Fruit fly (Drosophila melanogaster) whole organism, prepupa: Measurements from ENCODE around the gene CecA1.

ENCODE experiments used
- Blimp-1 ChIP-seq: fragments of 200-800 bp; sonication (Bioruptor generic); optimal IDR thresholded peaks from 3 replicates; lab custom pipeline; 2017; ENCODE audit warnings: missing biosample characterization, missing genetic modification characterization, mild to moderate bottlenecking, moderate library complexity, missing genetic modification reagents
- CG10631 ChIP-seq: fragments of 200-800 bp; sonication (Bioruptor generic); optimal IDR thresholded peaks from 2 replicates; lab custom pipeline; 2016; ENCODE audit warnings: missing biosample characterization, missing genetic modification characterization
- CG10669 ChIP-seq: fragments of 200-800 bp; sonication (Bioruptor generic); optimal IDR thresholded peaks from 3 replicates; lab custom pipeline; 2018; ENCODE audit warnings: missing biosample characterization, mild to moderate bottlenecking, missing genetic modification characterization, moderate library complexity
- CG11294 ChIP-seq: fragments of 200-800 bp; sonication (Bioruptor generic); IDR thresholded peaks from 2 replicates; pipeline ENCODE4 v1.3.6; 2022; ENCODE audit warnings: missing biosample characterization, missing genetic modification characterization
- CG11762 ChIP-seq: fragments of 200-800 bp; sonication (Bioruptor generic); optimal IDR thresholded peaks from 3 replicates; lab custom pipeline; 2016; ENCODE audit warnings: missing biosample characterization, missing genetic modification characterization; ENCODE audit not compliant: insufficient read depth
- CG11902 ChIP-seq: fragments of 200-800 bp; sonication (Bioruptor generic); optimal IDR thresholded peaks from 3 replicates; lab custom pipeline; 2016; ENCODE audit warnings: missing biosample characterization, missing genetic modification characterization
- CG15336 ChIP-seq: fragments of 200-800 bp; sonication (Bioruptor generic); IDR thresholded peaks from 2 replicates; pipeline ENCODE4 v1.3.6; 2022; ENCODE audit warnings: missing biosample characterization, missing genetic modification characterization
- CG1621 ChIP-seq: fragments of 200-800 bp; sonication (Bioruptor generic); optimal IDR thresholded peaks from 3 replicates; lab custom pipeline; 2018; ENCODE audit warnings: missing biosample characterization, mild to moderate bottlenecking, missing genetic modification characterization
- CG16779 ChIP-seq: fragments of 200-800 bp; sonication (Bioruptor generic); optimal IDR thresholded peaks from 3 replicates; lab custom pipeline; 2017; ENCODE audit warnings: missing biosample characterization, mild to moderate bottlenecking, missing genetic modification characterization
- CG3032 ChIP-seq: fragments of 200-800 bp; optimal IDR thresholded peaks from 2 replicates; lab custom pipeline; 2019; ENCODE audit warnings: missing biosample characterization, mild to moderate bottlenecking, missing genetic modification characterization, moderate library complexity
- CG32006 ChIP-seq: fragments of 200-800 bp; sonication (Bioruptor generic); optimal IDR thresholded peaks from 3 replicates; lab custom pipeline; 2017; ENCODE audit warnings: missing biosample characterization, mild to moderate bottlenecking, missing genetic modification characterization
- CG34406 ChIP-seq: fragments of 200-800 bp; sonication (Bioruptor generic); optimal IDR thresholded peaks from 3 replicates; lab custom pipeline; 2016; ENCODE audit warnings: missing biosample characterization, missing genetic modification characterization
- CG3919 ChIP-seq: fragments of 200-800 bp; sonication (Bioruptor generic); optimal IDR thresholded peaks from 3 replicates; lab custom pipeline; 2016; ENCODE audit warnings: missing biosample characterization, missing genetic modification characterization
- CG4318 ChIP-seq: fragments of 200-800 bp; sonication (Bioruptor generic); optimal IDR thresholded peaks from 3 replicates; lab custom pipeline; 2017; ENCODE audit warnings: missing biosample characterization, mild to moderate bottlenecking, missing genetic modification characterization
- CG6163 ChIP-seq: fragments of 200-800 bp; sonication (Bioruptor generic); IDR thresholded peaks from 3 replicates; pipeline ENCODE4 v1.3.6; 2022; ENCODE audit warnings: missing biosample characterization, missing genetic modification characterization
- CG6792 ChIP-seq: fragments of 200-800 bp; sonication (Bioruptor generic); optimal IDR thresholded peaks from 3 replicates; lab custom pipeline; 2016; ENCODE audit warnings: missing biosample characterization, missing genetic modification characterization
- CG6808 ChIP-seq: fragments of 200-800 bp; sonication (Bioruptor generic); optimal IDR thresholded peaks from 3 replicates; lab custom pipeline; 2017; ENCODE audit warnings: missing biosample characterization, missing genetic modification characterization, mild to moderate bottlenecking, moderate library complexity, missing genetic modification reagents
- CG8119 ChIP-seq: fragments of 200-800 bp; sonication (Bioruptor generic); IDR thresholded peaks from 3 replicates; pipeline ENCODE4 v1.3.6; 2022; ENCODE audit warnings: missing biosample characterization, missing genetic modification characterization
- CG8319 ChIP-seq: fragments of 200-800 bp; sonication (Bioruptor generic); optimal IDR thresholded peaks from 3 replicates; lab custom pipeline; 2016; ENCODE audit warnings: missing biosample characterization, missing genetic modification characterization
- CG8632 ChIP-seq: fragments of 200-800 bp; sonication (Bioruptor generic); optimal IDR thresholded peaks from 3 replicates; lab custom pipeline; 2016; ENCODE audit warnings: missing biosample characterization, missing genetic modification characterization
- CG9139 ChIP-seq: fragments of 200-800 bp; sonication (Bioruptor generic); optimal IDR thresholded peaks from 3 replicates; lab custom pipeline; 2017; ENCODE audit warnings: missing biosample characterization, mild to moderate bottlenecking, missing genetic modification characterization
- Eip78C ChIP-seq: fragments of 200-800 bp; sonication (Bioruptor generic); peaks from one replicate; lab custom pipeline; 2016; ENCODE audit warnings: missing biosample characterization, missing genetic modification characterization
- Eip93F ChIP-seq: fragments of 200-800 bp; sonication (Bioruptor generic); optimal IDR thresholded peaks from 2 replicates; lab custom pipeline; 2016; ENCODE audit warnings: missing biosample characterization, mild to moderate bottlenecking, missing genetic modification characterization
- Ets21C ChIP-seq: fragments of 200-800 bp; sonication (Bioruptor generic); optimal IDR thresholded peaks from 3 replicates; lab custom pipeline; 2016; ENCODE audit warnings: missing biosample characterization, missing genetic modification characterization
- Gug ChIP-seq: fragments of 200-800 bp; sonication (Bioruptor generic); IDR thresholded peaks from 2 replicates; pipeline ENCODE4 v1.3.6; 2022; ENCODE audit warnings: missing biosample characterization, missing genetic modification characterization
- Hr38 ChIP-seq: sonication (Bioruptor generic); optimal IDR thresholded peaks from 2 replicates; lab custom pipeline; 2016; ENCODE audit warnings: missing biosample characterization, missing genetic modification characterization
- Hr39 ChIP-seq: fragments of 200-800 bp; sonication (Bioruptor generic); optimal IDR thresholded peaks from 2 replicates; lab custom pipeline; 2016; ENCODE audit warnings: missing biosample characterization, missing genetic modification characterization
- Lpt ChIP-seq: fragments of 200-800 bp; sonication (Bioruptor generic); optimal IDR thresholded peaks from 3 replicates; lab custom pipeline; 2016; ENCODE audit warnings: missing biosample characterization, missing genetic modification characterization
- Met ChIP-seq: fragments of 200-800 bp; sonication (Bioruptor generic); optimal IDR thresholded peaks from 3 replicates; lab custom pipeline; 2016; ENCODE audit warnings: missing biosample characterization, missing genetic modification characterization
- OdsH ChIP-seq: fragments of 200-800 bp; sonication (Bioruptor generic); optimal IDR thresholded peaks from 3 replicates; lab custom pipeline; 2016; ENCODE audit warnings: missing biosample characterization, missing genetic modification characterization
- Sox102F ChIP-seq: fragments of 200-800 bp; sonication (Bioruptor generic); optimal IDR thresholded peaks from 2 replicates; lab custom pipeline; 2016; ENCODE audit warnings: missing biosample characterization, mild to moderate bottlenecking, missing genetic modification characterization
- Sox14 ChIP-seq: fragments of 200-800 bp; sonication (Bioruptor generic); optimal IDR thresholded peaks from 3 replicates; lab custom pipeline; 2016; ENCODE audit warnings: missing biosample characterization, missing genetic modification characterization
- Sox15 ChIP-seq: fragments of 200-800 bp; sonication (Bioruptor generic); optimal IDR thresholded peaks from 3 replicates; lab custom pipeline; 2016; ENCODE audit warnings: missing biosample characterization, missing genetic modification characterization
- cyc ChIP-seq: fragments of 200-800 bp; sonication (Bioruptor generic); optimal IDR thresholded peaks from 3 replicates; lab custom pipeline; 2016; ENCODE audit warnings: missing biosample characterization, missing genetic modification characterization
- dac ChIP-seq: fragments of 200-800 bp; sonication (Bioruptor generic); optimal IDR thresholded peaks from 2 replicates; lab custom pipeline; 2017; ENCODE audit warnings: missing biosample characterization, mild to moderate bottlenecking, missing genetic modification characterization
- eg ChIP-seq: fragments of 200-800 bp; sonication (Bioruptor generic); IDR thresholded peaks from 3 replicates; pipeline ENCODE4 v1.3.6; 2022; ENCODE audit warnings: missing biosample characterization, missing genetic modification characterization
- esn ChIP-seq: fragments of 200-800 bp; sonication (Bioruptor generic); optimal IDR thresholded peaks from 2 replicates; lab custom pipeline; 2016; ENCODE audit warnings: missing biosample characterization, mild to moderate bottlenecking, missing genetic modification characterization, moderate library complexity
- fd59A ChIP-seq: fragments of 200-800 bp; sonication (Bioruptor generic); optimal IDR thresholded peaks from 2 replicates; lab custom pipeline; 2017; ENCODE audit warnings: missing biosample characterization, mild to moderate bottlenecking, missing genetic modification characterization, missing genetic modification reagents
- fd85E ChIP-seq: fragments of 200-800 bp; sonication (Bioruptor generic); optimal IDR thresholded peaks from 3 replicates; lab custom pipeline; 2016; ENCODE audit warnings: missing biosample characterization, missing genetic modification characterization
- lz ChIP-seq: fragments of 200-800 bp; sonication (Bioruptor generic); optimal IDR thresholded peaks from 3 replicates; lab custom pipeline; 2016; ENCODE audit warnings: missing biosample characterization, missing genetic modification characterization
- net ChIP-seq: fragments of 200-800 bp; sonication (Bioruptor generic); optimal IDR thresholded peaks from 3 replicates; lab custom pipeline; 2016; ENCODE audit warnings: missing biosample characterization, missing genetic modification characterization
- salr ChIP-seq, 2 experiments: fragments of 200-800 bp; sonication (Bioruptor generic); optimal IDR thresholded peaks; 3 replicates each; lab custom pipeline; 2016 to 2018; ENCODE audit warnings: missing biosample characterization in 2 of 2, missing genetic modification characterization in 2 of 2, mild to moderate bottlenecking in 1 of 2
- spab ChIP-seq: fragments of 200-800 bp; sonication (Bioruptor generic); optimal IDR thresholded peaks from 2 replicates; lab custom pipeline; 2017; ENCODE audit warnings: missing biosample characterization, mild to moderate bottlenecking, missing genetic modification characterization, missing genetic modification reagents
- ss ChIP-seq, 2 experiments: fragments of 200-800 bp; sonication (Bioruptor generic); optimal IDR thresholded peaks; 2 replicates in 1 of 2; 3 replicates in 1 of 2; lab custom pipeline; 2017 to 2018; ENCODE audit warnings: mild to moderate bottlenecking in 2 of 2, missing biosample characterization in 2 of 2, missing genetic modification characterization in 2 of 2, moderate library complexity in 1 of 2
- svp ChIP-seq: fragments of 200-800 bp; sonication (Bioruptor generic); peaks from one replicate; lab custom pipeline; 2016; ENCODE audit warnings: missing biosample characterization, missing genetic modification characterization
- topi ChIP-seq: fragments of 200-800 bp; sonication (Bioruptor generic); optimal IDR thresholded peaks from 3 replicates; lab custom pipeline; 2016; ENCODE audit warnings: missing biosample characterization, missing genetic modification characterization

Gene CecA1

dm6 chr3R:30237634-30238033 lies 27.0 kb downstream of the CecA1 start, which contains the start of gene CG43448:
Gene CG43448 (minus strand): TSS chr3R:30237734.
- TF ChIP-seq CG3032 (tag; lab: Kevin White, UChicago) (no peak), esn (GFP tag; lab: Kevin White, UChicago) (no peak), cyc (GFP tag; lab: Kevin White, UChicago) (no peak), CG10631 (GFP tag; lab: Kevin White, UChicago) (no peak), Sox15 (GFP tag; lab: Kevin White, UChicago) (no peak), Hr39 (GFP tag; lab: Kevin White, UChicago) (no peak), eg (GFP tag; lab: Robert Waterston, UW) (no peak), CG6808 (GFP tag; lab: Kevin White, UChicago) (no peak), net (GFP tag; lab: Kevin White, UChicago) (no peak), Sox102F (GFP tag; lab: Kevin White, UChicago) (no peak), CG15336 (GFP tag; lab: Robert Waterston, UW) (no peak), CG32006 (GFP tag; lab: Kevin White, UChicago) (no peak), Blimp-1 (GFP tag; lab: Kevin White, UChicago) (no peak), Hr38 (no peak), ss (GFP tag; optimal IDR thresholded peaks at IDR 0.05; lab: Kevin White, UChicago) (no peak), lz (no peak)

- TF ChIP-seq CG6792 (GFP tag; lab: Kevin White, UChicago) = no peak
- peak; percentile 69 for TF ChIP-seq Blimp-1 (GFP tag; lab: Kevin White, UChicago)
Measured at dm6 chr3R:30240245-30240644, 29.6 kb downstream of the CecA1 start.

dm6 chr3R:30243262-30243815 lies 32.7 kb downstream of the CecA1 start, which contains the start of gene CG9737:
Gene CG9737 (minus strand): TSS chr3R:30243312.
- TF ChIP-seq CG8632 (GFP tag; lab: Kevin White, UChicago) = no peak
- TF ChIP-seq CG8119 (GFP tag; lab: Robert Waterston, UW) = peak; percentile 65; the same call in 2 of the 3 replicates
- peak; percentile 67 for TF ChIP-seq topi (GFP tag; lab: Kevin White, UChicago)
- TF ChIP-seq CG11902 (GFP tag; lab: Kevin White, UChicago) = no peak
- peak; percentile 27 for TF ChIP-seq Eip93F
- TF ChIP-seq CG6808 (GFP tag; lab: Kevin White, UChicago) = peak; percentile 85
- TF ChIP-seq Eip78C (GFP tag; lab: Kevin White, UChicago) = peak; percentile 90
- no peak for TF ChIP-seq CG11294
- peak; percentile 29 for TF ChIP-seq CG34406
- no peak for TF ChIP-seq Gug (GFP tag; lab: Robert Waterston, UW)
- TF ChIP-seq CG4318 (GFP tag; lab: Kevin White, UChicago) = no peak
- TF ChIP-seq lz = no peak
- TF ChIP-seq Ets21C = no peak
- TF ChIP-seq Sox102F (GFP tag; lab: Kevin White, UChicago) = peak; percentile 72
- peak; percentile 71 for TF ChIP-seq spab
- TF ChIP-seq CG11762 (GFP tag; lab: Kevin White, UChicago) = peak; percentile 39
- peak; percentile 50 for TF ChIP-seq dac (GFP tag; lab: Kevin White, UChicago)
- peak; percentile 89 for TF ChIP-seq CG9139
- peak; percentile 61 for TF ChIP-seq CG10669 (GFP tag; lab: Kevin White, UChicago)
- peak; percentile 86 to 92 for TF ChIP-seq ss (GFP tag; optimal IDR thresholded peaks at IDR 0.05; lab: Kevin White, UChicago)
- TF ChIP-seq Lpt = peak; percentile 61
- TF ChIP-seq Sox14 (GFP tag; lab: Kevin White, UChicago) = peak; percentile 73
- peak; percentile 80 for TF ChIP-seq CG3919 (GFP tag; lab: Kevin White, UChicago)
- peak; percentile 37 for TF ChIP-seq CG8319
- peak; percentile 64; the same call in 2 of the 3 replicates for TF ChIP-seq CG6163 (GFP tag; lab: Robert Waterston, UW)
- TF ChIP-seq Met (GFP tag; lab: Kevin White, UChicago) = peak; percentile 67
- no peak for TF ChIP-seq CG10631 (GFP tag; lab: Kevin White, UChicago)
- TF ChIP-seq OdsH (GFP tag; lab: Kevin White, UChicago) = no peak
- peak; percentile 24 for TF ChIP-seq CG3032 (tag; lab: Kevin White, UChicago)
- TF ChIP-seq CG6792 (GFP tag; lab: Kevin White, UChicago) = no peak
- TF ChIP-seq fd85E (GFP tag; lab: Kevin White, UChicago) = peak; percentile 0
- TF ChIP-seq Blimp-1 (GFP tag; lab: Kevin White, UChicago) = peak; percentile 100
- no peak for TF ChIP-seq fd59A (GFP tag; lab: Kevin White, UChicago)
- TF ChIP-seq CG16779 (tag; lab: Kevin White, UChicago) = peak; percentile 84
- peak; percentile 15 to 30 for TF ChIP-seq salr (GFP tag; optimal IDR thresholded peaks at IDR 0.05; lab: Kevin White, UChicago)
- TF ChIP-seq CG1621 (tag; lab: Kevin White, UChicago) = peak; percentile 85
- TF ChIP-seq svp (GFP tag; lab: Kevin White, UChicago) = peak; percentile 84
